Worm (Caenorhabditis elegans) whole organism, late embryonic: ENCODE results near the gene C05C12.4.
A peak's percentile ranks its signal among the peaks of the same experiment; 100 is the strongest.

Source experiments
- F13H6.1 ChIP-seq: sonication (generic microtip); optimal IDR thresholded peaks from 2 replicates; lab custom pipeline; 2016; ENCODE audit warnings: missing genetic modification characterization, missing compliant biosample characterization
- K02D7.2 ChIP-seq: sonication (generic microtip); optimal IDR thresholded peaks from 2 replicates; lab custom pipeline; 2017; ENCODE audit warnings: mild to moderate bottlenecking, missing genetic modification characterization, missing compliant biosample characterization
- K09A11.1 ChIP-seq: sonication (generic microtip); optimal IDR thresholded peaks from 2 replicates; lab custom pipeline; 2017; ENCODE audit warnings: antibody characterized with exemption, mild to moderate bottlenecking, missing genetic modification characterization, missing compliant biosample characterization; ENCODE audit not compliant: insufficient read depth
- T23F11.4 ChIP-seq: fragments of 200-800 bp; sonication (Bioruptor generic); optimal IDR thresholded peaks from 2 replicates; lab custom pipeline; 2018; ENCODE audit warnings: mild to moderate bottlenecking, missing genetic modification characterization, missing compliant biosample characterization
- ceh-18 ChIP-seq: sonication (generic microtip); optimal IDR thresholded peaks from 2 replicates; lab custom pipeline; 2016; ENCODE audit warnings: missing genetic modification characterization, missing compliant biosample characterization
- ceh-19 ChIP-seq: fragments of 200-800 bp; sonication (Bioruptor generic); optimal IDR thresholded peaks from 2 replicates; lab custom pipeline; 2018; ENCODE audit warnings: mild to moderate bottlenecking, missing genetic modification characterization, missing compliant biosample characterization
- ceh-22 ChIP-seq: sonication (generic microtip); optimal IDR thresholded peaks from 2 replicates; lab custom pipeline; 2017; ENCODE audit warnings: missing biosample characterization, missing genetic modification characterization
- ceh-24 ChIP-seq: sonication (generic microtip); optimal IDR thresholded peaks from 2 replicates; lab custom pipeline; 2016; ENCODE audit warnings: mild to moderate bottlenecking, missing genetic modification characterization, missing compliant biosample characterization
- ceh-30 ChIP-seq: fragments of 150-350 bp; optimal IDR thresholded peaks from 2 replicates; lab custom pipeline; 2014; ENCODE audit warnings: missing biosample characterization, missing genetic modification characterization
- ceh-45 ChIP-seq: fragments of 200-800 bp; sonication (Bioruptor generic); IDR thresholded peaks from 2 replicates; pipeline ENCODE4 v1.3.6; 2022; ENCODE audit warnings: missing genetic modification reagents, missing genetic modification characterization, missing compliant biosample characterization
- ceh-48 ChIP-seq: sonication (generic microtip); optimal IDR thresholded peaks from 2 replicates; lab custom pipeline; 2016; ENCODE audit warnings: missing genetic modification characterization, inconsistent platforms, missing compliant biosample characterization
- che-1 ChIP-seq: sonication (generic microtip); optimal IDR thresholded peaks from 2 replicates; lab custom pipeline; 2016; ENCODE audit warnings: mild to moderate bottlenecking, missing genetic modification characterization, missing compliant biosample characterization
- dve-1 ChIP-seq: sonication (generic microtip); optimal IDR thresholded peaks from 2 replicates; lab custom pipeline; 2017; ENCODE audit warnings: antibody characterized with exemption, mild to moderate bottlenecking, missing genetic modification characterization, missing compliant biosample characterization
- elt-2 ChIP-seq: sonication (generic microtip); optimal IDR thresholded peaks from 2 replicates; lab custom pipeline; 2016; ENCODE audit warnings: missing genetic modification reagents, missing genetic modification characterization, missing compliant biosample characterization
- eyg-1 ChIP-seq: sonication (generic microtip); optimal IDR thresholded peaks from 2 replicates; lab custom pipeline; 2016; ENCODE audit warnings: missing genotype, missing genetic modification characterization, missing compliant biosample characterization
- fax-1 ChIP-seq: sonication (generic microtip); optimal IDR thresholded peaks from 2 replicates; lab custom pipeline; 2016; ENCODE audit warnings: missing genotype, missing genetic modification characterization, missing compliant biosample characterization
- fkh-6 ChIP-seq: sonication (generic microtip); optimal IDR thresholded peaks from 2 replicates; lab custom pipeline; 2016; ENCODE audit warnings: missing genetic modification characterization, missing compliant biosample characterization
- hlh-13 ChIP-seq: fragments of 200-800 bp; sonication (Bioruptor generic); optimal IDR thresholded peaks from 2 replicates; lab custom pipeline; 2018; ENCODE audit warnings: mild to moderate bottlenecking, missing genetic modification characterization, missing compliant biosample characterization
- hlh-15 ChIP-seq: sonication (generic microtip); optimal IDR thresholded peaks from 2 replicates; lab custom pipeline; 2016; ENCODE audit warnings: missing genetic modification characterization, missing compliant biosample characterization
- hlh-30 ChIP-seq: sonication (generic microtip); optimal IDR thresholded peaks from 2 replicates; lab custom pipeline; 2017; ENCODE audit warnings: antibody characterized with exemption, missing genetic modification characterization, missing compliant biosample characterization; ENCODE audit not compliant: insufficient read depth
- hlh-6 ChIP-seq: sonication (generic microtip); optimal IDR thresholded peaks from 2 replicates; lab custom pipeline; 2016; ENCODE audit warnings: missing genotype, missing genetic modification characterization, missing compliant biosample characterization
- hlh-8 ChIP-seq: sonication (generic microtip); optimal IDR thresholded peaks from 2 replicates; lab custom pipeline; 2016; ENCODE audit warnings: missing genotype, missing genetic modification characterization, missing compliant biosample characterization
- lin-11 ChIP-seq: fragments of 200-800 bp; sonication (Bioruptor generic); optimal IDR thresholded peaks from 2 replicates; lab custom pipeline; 2018; ENCODE audit warnings: mild to moderate bottlenecking, missing genetic modification characterization, missing compliant biosample characterization
- madf-2 ChIP-seq: sonication (generic microtip); optimal IDR thresholded peaks from 2 replicates; lab custom pipeline; 2017; ENCODE audit warnings: missing genetic modification characterization, missing compliant biosample characterization
- mec-3 ChIP-seq: sonication (generic microtip); optimal IDR thresholded peaks from 2 replicates; lab custom pipeline; 2016; ENCODE audit warnings: borderline replicate concordance, missing genetic modification characterization, missing compliant biosample characterization
- nfya-1 ChIP-seq: sonication (generic microtip); optimal IDR thresholded peaks from 2 replicates; lab custom pipeline; 2017; ENCODE audit warnings: missing genetic modification characterization, mild to moderate bottlenecking, missing compliant biosample characterization, antibody characterized with exemption, moderate library complexity
- nhr-232 ChIP-seq: sonication (generic microtip); optimal IDR thresholded peaks from 2 replicates; lab custom pipeline; 2016; ENCODE audit warnings: missing genetic modification characterization, missing compliant biosample characterization
- npax-4 ChIP-seq: sonication (generic microtip); optimal IDR thresholded peaks from 2 replicates; lab custom pipeline; 2016; ENCODE audit warnings: missing genetic modification characterization, missing compliant biosample characterization
- odd-2 ChIP-seq: sonication (generic microtip); optimal IDR thresholded peaks from 2 replicates; lab custom pipeline; 2017; ENCODE audit warnings: antibody characterized with exemption, mild to moderate bottlenecking, missing genetic modification characterization, missing compliant biosample characterization
- pag-3 ChIP-seq: sonication (generic microtip); optimal IDR thresholded peaks from 2 replicates; lab custom pipeline; 2016; ENCODE audit warnings: missing compliant biosample characterization, missing genetic modification characterization, borderline replicate concordance
- pax-1 ChIP-seq: fragments of 150-350 bp; optimal IDR thresholded peaks from 2 replicates; lab custom pipeline; 2014; ENCODE audit warnings: missing biosample characterization, missing genetic modification characterization
- pha-2 ChIP-seq: sonication (generic microtip); optimal IDR thresholded peaks from 2 replicates; lab custom pipeline; 2017; ENCODE audit warnings: mild to moderate bottlenecking, missing genetic modification characterization, missing compliant biosample characterization
- pros-1 ChIP-seq: fragments of 150-350 bp; optimal IDR thresholded peaks from 2 replicates; lab custom pipeline; 2014; ENCODE audit warnings: missing biosample characterization, missing genetic modification reagents, missing genetic modification characterization
- rnt-1 ChIP-seq: sonication (generic microtip); optimal IDR thresholded peaks from 2 replicates; lab custom pipeline; 2016; ENCODE audit warnings: missing genetic modification characterization, missing compliant biosample characterization
- sox-2 ChIP-seq: fragments of 200-800 bp; sonication (Bioruptor generic); IDR thresholded peaks from 2 replicates; pipeline ENCODE4 v1.3.6; 2022; ENCODE audit warnings: missing genetic modification reagents, missing genetic modification characterization, missing compliant biosample characterization
- syd-9 ChIP-seq: sonication (generic microtip); optimal IDR thresholded peaks from 2 replicates; lab custom pipeline; 2016; ENCODE audit warnings: mild to moderate bottlenecking, missing genetic modification characterization, moderate library complexity, missing compliant biosample characterization
- ttx-3 ChIP-seq: sonication (generic microtip); optimal IDR thresholded peaks from 2 replicates; lab custom pipeline; 2016; ENCODE audit warnings: missing genetic modification reagents, missing genetic modification characterization, missing compliant biosample characterization
- unc-55 ChIP-seq: sonication (generic microtip); optimal IDR thresholded peaks from 2 replicates; lab custom pipeline; 2017; ENCODE audit warnings: missing biosample characterization, missing genetic modification reagents, missing genetic modification characterization
- unc-86 ChIP-seq: sonication (generic microtip); optimal IDR thresholded peaks from 2 replicates; lab custom pipeline; 2016; ENCODE audit warnings: missing genetic modification characterization, missing compliant biosample characterization
- zip-5 ChIP-seq: sonication (generic microtip); optimal IDR thresholded peaks from 2 replicates; lab custom pipeline; 2016; ENCODE audit warnings: missing genetic modification characterization, missing compliant biosample characterization
- ztf-16 ChIP-seq: sonication (generic microtip); optimal IDR thresholded peaks from 2 replicates; lab custom pipeline; 2017; ENCODE audit warnings: missing genetic modification characterization, missing compliant biosample characterization

The C05C12.4 gene

ce11 chrIV:11286112-11286511 lies 38.2 kb upstream of the C05C12.4 start:
- TF ChIP-seq K02D7.2 (tag; lab: Kevin White, UChicago) (no peak), K09A11.1 (tag; lab: Kevin White, UChicago) (no peak), dve-1 (no peak), hlh-15 (tag; lab: Kevin White, UChicago) (no peak), npax-4 (no peak)

ce11 chrIV:11285239-11285638 lies 37.4 kb upstream of the C05C12.4 start:
- TF ChIP-seq ceh-24 (tag; lab: Kevin White, UChicago) (no peak), K09A11.1 (tag; lab: Kevin White, UChicago) (no peak), dve-1 (no peak), odd-2 (tag; lab: Kevin White, UChicago) (no peak), hlh-13 (no peak), che-1 (tag; lab: Kevin White, UChicago) (no peak), nfya-1 (no peak), unc-86 (tag; lab: Kevin White, UChicago) (no peak), ceh-19 (GFP tag; lab: Kevin White, UChicago) (no peak), nhr-232 (tag; lab: Kevin White, UChicago) (no peak), sox-2 (no peak), pag-3 (tag; lab: Kevin White, UChicago) (no peak), fkh-6 (tag; lab: Kevin White, UChicago) (no peak), rnt-1 (no peak), mec-3 (tag; lab: Kevin White, UChicago) (no peak), hlh-6 (tag; lab: Kevin White, UChicago) (no peak), ttx-3 (tag; lab: Kevin White, UChicago) (no peak)

ce11 chrIV:11284102-11284531 lies 36.2 kb upstream of the C05C12.4 start:
- peak; percentile 77 for TF ChIP-seq elt-2 (tag; lab: Kevin White, UChicago)
- no peak for TF ChIP-seq odd-2 (tag; lab: Kevin White, UChicago)
- TF ChIP-seq pros-1 (tag; lab: Kevin White, UChicago), result no peak
- peak; percentile 63 for TF ChIP-seq dve-1
- no peak for TF ChIP-seq ceh-48
- TF ChIP-seq pha-2, result no peak
- TF ChIP-seq eyg-1 (tag; lab: Kevin White, UChicago), result no peak
- TF ChIP-seq F13H6.1 (tag; lab: Kevin White, UChicago), result no peak
- TF ChIP-seq fkh-6 (tag; lab: Kevin White, UChicago), result no peak

- TF ChIP-seq pax-1 (no peak), T23F11.4 (GFP tag; lab: Kevin White, UChicago) (no peak), hlh-13 (no peak), syd-9 (tag; lab: Kevin White, UChicago) (no peak), ceh-45 (no peak), unc-55 (GFP tag; lab: Kevin White, UChicago) (no peak), lin-11 (no peak), ceh-22 (tag; lab: Kevin White, UChicago) (no peak), ceh-30 (tag; lab: Kevin White, UChicago) (no peak), ztf-16 (tag; lab: Kevin White, UChicago) (no peak), zip-5 (no peak), hlh-30 (tag; lab: Kevin White, UChicago) (no peak), nfya-1 (no peak), ceh-18 (tag; lab: Kevin White, UChicago) (no peak), F13H6.1 (tag; lab: Kevin White, UChicago) (no peak), hlh-6 (tag; lab: Kevin White, UChicago) (no peak), fax-1 (tag; lab: Kevin White, UChicago) (no peak), hlh-8 (tag; lab: Kevin White, UChicago) (no peak), madf-2 (no peak)
These were observed 28.1 kb upstream of the C05C12.4 start for ce11 chrIV:11276026-11276425.
